Worm (Caenorhabditis elegans): ENCODE measurements around the gene rpl-3.

ce11 chrIII:3863814-3864507 is 3.7 kb upstream of the rpl-3 start, which contains the start of gene acs-19:
- no peak for TF ChIP-seq ceh-36 (tag; optimal IDR thresholded peaks at IDR 0.05)
- no peak for TF ChIP-seq ama-1 (optimal IDR thresholded peaks at IDR 0.05)
- no peak for TF ChIP-seq flt-1 (GFP tag; IDR thresholded peaks at IDR 0.05)
- no peak for TF ChIP-seq sea-1 (GFP tag; conservative IDR thresholded peaks at IDR 0.05)
- no peak for TF ChIP-seq scrt-1 (GFP tag; IDR thresholded peaks at IDR 0.05)
- no peak for TF ChIP-seq ceh-13 (GFP tag; optimal IDR thresholded peaks at IDR 0.05)
- TF ChIP-seq F13C5.2 (tag; optimal IDR thresholded peaks at IDR 0.05) = no peak
- no peak for TF ChIP-seq hmbx-1 (tag; optimal IDR thresholded peaks at IDR 0.05)
- TF ChIP-seq tra-4 (tag; optimal IDR thresholded peaks at IDR 0.05) = no peak
- no peak for TF ChIP-seq tbx-11 (GFP tag; IDR thresholded peaks at IDR 0.05)
- no peak for TF ChIP-seq B0310.2 (tag; optimal IDR thresholded peaks at IDR 0.05)
- no peak for TF ChIP-seq hnd-1 (tag; optimal IDR thresholded peaks at IDR 0.05)
